Worm (Caenorhabditis elegans): ENCODE results near the gene afmd-1.

- TF ChIP-seq mdl-1 (tag; optimal IDR thresholded peaks at IDR 0.05): no peak
- no peak for TF ChIP-seq ztf-11 (tag; optimal IDR thresholded peaks at IDR 0.05)
- TF ChIP-seq aly-2 (tag; optimal IDR thresholded peaks at IDR 0.05): no peak
- TF ChIP-seq fos-1 (tag; optimal IDR thresholded peaks at IDR 0.05): no peak
- TF ChIP-seq nhr-19 (GFP tag; conservative IDR thresholded peaks at IDR 0.05): no peak
- no peak for TF ChIP-seq nhr-76 (tag; optimal IDR thresholded peaks at IDR 0.05)
- no peak for TF ChIP-seq nhr-28 (tag; optimal IDR thresholded peaks at IDR 0.05)
- no peak for TF ChIP-seq nhr-11 (tag; optimal IDR thresholded peaks at IDR 0.05)
- no peak for TF ChIP-seq skn-1 (tag; optimal IDR thresholded peaks at IDR 0.05)
- TF ChIP-seq sptf-1 (tag; optimal IDR thresholded peaks at IDR 0.05): no peak
- TF ChIP-seq snpc-4 (tag; optimal IDR thresholded peaks at IDR 0.05): no peak
- TF ChIP-seq jun-1 (tag; optimal IDR thresholded peaks at IDR 0.05): no peak
- no peak for TF ChIP-seq ama-1 (optimal IDR thresholded peaks at IDR 0.05)
Observed at ce11 chrIV:7219398-7220087, 24.5 kb upstream of the afmd-1 start, which contains the start of the genes glb-23 and R13A1.1.
